Worm (Caenorhabditis elegans): ENCODE results near the gene srj-40.

Gene srj-40

DNA sequence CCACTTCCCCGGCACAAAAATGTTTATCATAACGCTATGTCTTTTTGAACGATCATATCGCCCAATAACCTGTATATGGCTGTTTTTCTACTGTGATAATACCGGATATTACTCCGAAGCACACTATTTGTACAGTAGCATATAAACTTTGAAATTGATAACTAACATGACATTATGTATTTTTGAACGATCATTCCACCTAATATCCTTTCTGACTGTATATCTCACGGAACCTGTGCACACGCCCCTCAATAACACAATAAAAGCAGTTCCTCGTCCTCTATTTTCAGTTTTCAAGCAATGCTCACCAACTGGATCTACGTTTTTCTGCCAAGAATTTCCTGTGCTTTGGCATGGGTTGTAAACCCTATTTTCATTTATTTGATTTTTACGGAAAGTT, at the start of gene srj-40:
Gene srj-40, plus strand, starts transcription at position 301 of the 400 bp plus-strand sequence.
- TF ChIP-seq ama-1 (optimal IDR thresholded peaks at IDR 0.05), result no peak
- TF ChIP-seq hnd-1 (tag; optimal IDR thresholded peaks at IDR 0.05), result no peak
- TF ChIP-seq B0310.2 (tag; optimal IDR thresholded peaks at IDR 0.05), result no peak
- no peak for TF ChIP-seq sea-1 (GFP tag; conservative IDR thresholded peaks at IDR 0.05)
- no peak for TF ChIP-seq tbx-37 (GFP tag; conservative IDR thresholded peaks at IDR 0.05)

DNA sequence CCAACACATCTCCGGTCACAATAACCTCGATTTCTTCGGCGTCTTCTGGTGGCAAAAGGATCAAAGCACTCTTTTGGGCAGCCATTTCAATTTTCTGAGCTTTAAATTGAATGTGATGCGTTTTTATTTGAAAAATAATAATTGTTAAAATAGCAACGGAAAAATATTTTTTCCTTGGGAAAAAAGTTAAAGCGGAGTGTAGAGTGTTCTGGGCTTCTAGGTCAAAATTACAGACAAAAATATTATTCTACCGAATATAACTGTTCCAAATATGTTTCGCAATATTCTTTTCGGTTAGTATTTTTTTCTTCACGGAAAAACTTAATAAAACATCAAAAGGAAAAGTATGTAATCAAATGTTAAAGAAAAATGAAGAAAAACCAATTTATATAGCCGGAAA, 46.6 kb upstream of the srj-40 start, which contains the start of gene djr-1.2:
Gene djr-1.2, minus strand, starts transcription at position 101 of the 400 bp plus-strand sequence.
- TF ChIP-seq ceh-36 (tag; optimal IDR thresholded peaks at IDR 0.05) (no peak), B0310.2 (tag; optimal IDR thresholded peaks at IDR 0.05) (no peak), ets-7 (tag; optimal IDR thresholded peaks at IDR 0.05) (no peak), ceh-13 (GFP tag; optimal IDR thresholded peaks at IDR 0.05) (no peak), hmg-4 (GFP tag; optimal IDR thresholded peaks at IDR 0.05) (no peak), flt-1 (GFP tag; IDR thresholded peaks at IDR 0.05) (no peak)

DNA sequence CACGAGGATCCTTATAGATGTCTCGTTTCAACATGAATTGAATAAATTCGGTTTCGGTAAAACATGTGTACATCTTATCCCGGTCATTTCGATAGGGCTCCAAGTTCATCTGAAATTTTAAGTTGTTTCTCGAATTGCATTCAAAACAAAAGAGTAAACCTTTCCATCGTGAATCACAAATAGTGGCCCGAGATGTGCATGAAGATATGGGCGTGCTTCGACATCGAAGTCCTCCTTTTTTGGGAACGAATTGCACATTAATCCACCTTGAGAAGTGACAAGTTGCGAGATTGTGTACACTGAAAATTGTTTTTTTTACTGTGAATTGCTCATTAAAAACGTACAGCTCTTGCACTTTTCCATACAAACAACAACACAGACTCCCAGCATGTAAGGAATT, 45.5 kb upstream of the srj-40 start:
- no peak for TF ChIP-seq hnd-1 (tag; optimal IDR thresholded peaks at IDR 0.05)
- TF ChIP-seq B0310.2 (tag; optimal IDR thresholded peaks at IDR 0.05), result no peak
- no peak for TF ChIP-seq aly-1 (tag; optimal IDR thresholded peaks at IDR 0.05)
- TF ChIP-seq ceh-13 (GFP tag; optimal IDR thresholded peaks at IDR 0.05), result no peak
- TF ChIP-seq hmg-4 (GFP tag; optimal IDR thresholded peaks at IDR 0.05), result no peak

DNA sequence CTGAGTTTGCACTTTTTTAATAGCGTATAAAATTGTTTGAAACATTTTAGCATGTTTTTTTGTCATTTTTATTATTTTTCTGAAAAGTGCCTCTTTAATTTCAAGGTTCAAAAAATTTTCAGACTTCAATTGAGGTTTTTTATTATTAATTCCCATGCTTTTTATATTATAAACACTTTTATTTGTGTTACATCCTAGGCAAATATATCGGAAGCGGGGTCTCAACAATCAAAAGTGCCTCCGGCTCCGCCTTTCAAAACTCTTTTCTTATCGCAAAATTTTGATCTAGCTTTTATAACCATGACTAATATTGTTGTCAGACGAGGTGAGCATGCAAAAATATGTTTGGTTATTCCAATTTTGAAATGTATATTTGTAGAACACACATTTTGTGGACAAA, 28.2 kb upstream of the srj-40 start, which contains the start of gene otpl-2:
Gene otpl-2, plus strand, starts transcription at position 301 of the 400 bp plus-strand sequence.
- TF ChIP-seq B0310.2 (tag; optimal IDR thresholded peaks at IDR 0.05) (no peak), scrt-1 (GFP tag; IDR thresholded peaks at IDR 0.05) (no peak), ceh-36 (tag; optimal IDR thresholded peaks at IDR 0.05) (no peak), aly-1 (tag; optimal IDR thresholded peaks at IDR 0.05) (no peak), tbx-11 (GFP tag; IDR thresholded peaks at IDR 0.05) (no peak), tra-4 (tag; optimal IDR thresholded peaks at IDR 0.05) (no peak), pes-1 (GFP tag; IDR thresholded peaks at IDR 0.05) (no peak), F13C5.2 (tag; optimal IDR thresholded peaks at IDR 0.05) (no peak), ama-1 (optimal IDR thresholded peaks at IDR 0.05) (no peak), hmbx-1 (tag; optimal IDR thresholded peaks at IDR 0.05) (no peak), hnd-1 (tag; optimal IDR thresholded peaks at IDR 0.05) (no peak), hmg-4 (GFP tag; optimal IDR thresholded peaks at IDR 0.05) (no peak), flt-1 (GFP tag; IDR thresholded peaks at IDR 0.05) (no peak)

DNA sequence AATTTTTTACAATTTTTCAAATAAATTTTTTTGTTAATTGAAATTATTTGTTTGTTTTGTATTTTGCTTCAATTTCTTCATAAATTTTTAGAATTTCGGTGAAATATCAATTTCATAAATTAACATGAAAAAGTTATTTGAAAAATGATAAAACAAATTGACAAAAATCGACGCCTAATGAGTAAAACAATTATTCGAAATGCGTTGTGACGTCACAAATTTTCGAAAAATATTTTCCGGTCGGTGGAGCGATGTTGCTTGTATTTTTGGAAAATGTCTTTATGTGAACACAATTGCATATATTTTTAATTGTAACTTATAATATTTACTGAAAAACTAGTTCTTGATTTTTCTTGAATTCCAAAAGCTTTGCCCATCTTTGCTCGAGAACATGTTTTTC, 21.1 kb upstream of the srj-40 start:
- TF ChIP-seq hnd-1 (tag; optimal IDR thresholded peaks at IDR 0.05), result no peak
- no peak for TF ChIP-seq F13C5.2 (tag; optimal IDR thresholded peaks at IDR 0.05)
- no peak for TF ChIP-seq hmg-4 (GFP tag; optimal IDR thresholded peaks at IDR 0.05)

- TF ChIP-seq ets-7 (tag; optimal IDR thresholded peaks at IDR 0.05), result no peak
- TF ChIP-seq hnd-1 (tag; optimal IDR thresholded peaks at IDR 0.05), result no peak
- no peak for TF ChIP-seq ama-1 (optimal IDR thresholded peaks at IDR 0.05)
- no peak for TF ChIP-seq hmg-4 (GFP tag; optimal IDR thresholded peaks at IDR 0.05)
- no peak for TF ChIP-seq ceh-36 (tag; optimal IDR thresholded peaks at IDR 0.05)
- TF ChIP-seq sea-1 (GFP tag; conservative IDR thresholded peaks at IDR 0.05), result no peak
- TF ChIP-seq B0310.2 (tag; optimal IDR thresholded peaks at IDR 0.05), result no peak
- no peak for TF ChIP-seq scrt-1 (GFP tag; IDR thresholded peaks at IDR 0.05)
- no peak for TF ChIP-seq pes-1 (GFP tag; IDR thresholded peaks at IDR 0.05)
- no peak for TF ChIP-seq tbx-11 (GFP tag; IDR thresholded peaks at IDR 0.05)
- TF ChIP-seq aly-1 (tag; optimal IDR thresholded peaks at IDR 0.05), result no peak
- no peak for TF ChIP-seq hmbx-1 (tag; optimal IDR thresholded peaks at IDR 0.05)
Measured at ce11 chrV:4081283-4081682, 20.4 kb upstream of the srj-40 start, which contains the start of gene srh-211. srh-211 (minus strand) TSS chrV:4081383.

ce11 chrV:4082952-4083351, 18.7 kb upstream of the srj-40 start, which contains the start of gene F38H12.5:
F38H12.5 (minus strand) TSS chrV:4083052.
- no peak for TF ChIP-seq ets-7 (tag; optimal IDR thresholded peaks at IDR 0.05)

DNA sequence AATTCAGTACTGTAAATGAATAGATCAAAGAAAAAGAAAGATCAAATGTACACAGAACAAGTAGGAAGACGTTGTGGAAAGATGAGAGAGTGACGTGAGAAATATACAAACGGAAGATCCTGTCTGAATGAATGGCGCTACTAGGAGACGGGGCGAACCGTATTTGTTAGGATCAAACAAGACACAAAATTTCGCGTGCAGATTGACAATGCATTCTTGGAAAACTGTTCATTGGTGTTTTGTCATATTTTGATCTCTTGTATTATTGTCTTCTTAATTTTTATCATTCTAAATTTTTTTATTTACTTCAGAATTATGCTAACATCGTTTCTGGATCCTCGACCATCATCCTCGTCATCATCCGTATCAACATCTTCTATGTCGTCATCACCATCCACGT, 6.9 kb upstream of the srj-40 start, which contains the start of gene nhr-181:
Gene nhr-181, plus strand, starts transcription at position 301 of the 400 bp plus-strand sequence.
- TF ChIP-seq hmbx-1 (tag; optimal IDR thresholded peaks at IDR 0.05) (no peak), aly-1 (tag; optimal IDR thresholded peaks at IDR 0.05) (no peak), B0310.2 (tag; optimal IDR thresholded peaks at IDR 0.05) (no peak), ets-7 (tag; optimal IDR thresholded peaks at IDR 0.05) (no peak), sea-1 (GFP tag; conservative IDR thresholded peaks at IDR 0.05) (no peak), pes-1 (GFP tag; IDR thresholded peaks at IDR 0.05) (no peak), tbx-37 (GFP tag; conservative IDR thresholded peaks at IDR 0.05) (no peak), F13C5.2 (tag; optimal IDR thresholded peaks at IDR 0.05) (no peak), tbx-11 (GFP tag; IDR thresholded peaks at IDR 0.05) (no peak), hnd-1 (tag; optimal IDR thresholded peaks at IDR 0.05) (no peak), hmg-4 (GFP tag; optimal IDR thresholded peaks at IDR 0.05) (no peak), tra-4 (tag; optimal IDR thresholded peaks at IDR 0.05) (no peak), scrt-1 (GFP tag; IDR thresholded peaks at IDR 0.05) (no peak), flt-1 (GFP tag; IDR thresholded peaks at IDR 0.05) (no peak), ceh-36 (tag; optimal IDR thresholded peaks at IDR 0.05) (no peak), ama-1 (optimal IDR thresholded peaks at IDR 0.05) (no peak)

DNA sequence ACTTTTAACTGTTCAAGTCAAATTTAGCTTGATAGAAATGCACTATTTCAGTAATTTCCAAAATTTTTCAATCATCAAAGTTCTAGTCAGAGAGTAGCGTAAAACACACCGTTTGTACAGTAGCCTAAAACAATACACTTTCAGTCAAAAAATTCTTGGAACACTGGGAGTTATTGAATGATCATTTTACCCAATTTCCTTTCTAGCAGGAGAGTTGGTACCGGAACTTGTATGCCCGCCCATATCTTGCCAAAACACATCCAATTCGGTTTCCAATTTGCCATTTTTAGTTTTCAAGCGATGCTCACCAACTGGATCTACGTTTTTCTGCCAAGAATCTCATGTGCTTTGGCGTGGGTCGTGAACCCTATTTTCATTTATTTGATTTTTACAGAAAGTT, 2.6 kb downstream of the srj-40 start, which contains the start of gene srj-39:
Gene srj-39, plus strand, starts transcription at position 301 of the 400 bp plus-strand sequence.
- no peak for TF ChIP-seq tra-4 (tag; optimal IDR thresholded peaks at IDR 0.05)
- TF ChIP-seq hmbx-1 (tag; optimal IDR thresholded peaks at IDR 0.05), result no peak
- no peak for TF ChIP-seq ama-1 (optimal IDR thresholded peaks at IDR 0.05)
- TF ChIP-seq scrt-1 (GFP tag; IDR thresholded peaks at IDR 0.05), result no peak
- no peak for TF ChIP-seq ceh-13 (GFP tag; optimal IDR thresholded peaks at IDR 0.05)
- no peak for TF ChIP-seq flt-1 (GFP tag; IDR thresholded peaks at IDR 0.05)
- TF ChIP-seq ceh-36 (tag; optimal IDR thresholded peaks at IDR 0.05), result no peak
- TF ChIP-seq hnd-1 (tag; optimal IDR thresholded peaks at IDR 0.05), result no peak
- TF ChIP-seq F13C5.2 (tag; optimal IDR thresholded peaks at IDR 0.05), result no peak
- TF ChIP-seq pes-1 (GFP tag; IDR thresholded peaks at IDR 0.05), result no peak
- no peak for TF ChIP-seq sea-1 (GFP tag; conservative IDR thresholded peaks at IDR 0.05)
- TF ChIP-seq B0310.2 (tag; optimal IDR thresholded peaks at IDR 0.05), result no peak
- no peak for TF ChIP-seq ets-7 (tag; optimal IDR thresholded peaks at IDR 0.05)
